Worm (Caenorhabditis elegans) whole organism, L1 larva: ENCODE data around the gene gegf-1.

Source experiments
- C34B4.2 ChIP-seq: sonication (generic microtip); optimal IDR thresholded peaks from 2 replicates; lab custom pipeline; 2017; ENCODE audit warnings: mild to moderate bottlenecking, missing genetic modification characterization, missing compliant biosample characterization
- ama-1 ChIP-seq: fragments of 150-350 bp; optimal IDR thresholded peaks from 2 replicates; lab custom pipeline; 2014
- fkh-10 ChIP-seq: sonication (generic microtip); optimal IDR thresholded peaks from 2 replicates; lab custom pipeline; 2017; ENCODE audit warnings: missing biosample characterization, missing genetic modification reagents, missing genetic modification characterization
- lin-13 ChIP-seq: fragments of 150-350 bp; optimal IDR thresholded peaks from 2 replicates; lab custom pipeline; 2014; ENCODE audit warnings: missing biosample characterization, missing genetic modification reagents, missing genetic modification characterization
- lin-15B ChIP-seq: fragments of 150-350 bp; sonication (generic microtip); optimal IDR thresholded peaks from 3 replicates; lab custom pipeline; 2014; ENCODE audit warnings: missing biosample characterization, missing genetic modification characterization
- lin-35 ChIP-seq, 2 experiments: fragments of 150-350 bp; optimal IDR thresholded peaks; 2 replicates each; lab custom pipeline; 2014; ENCODE audit warnings: missing biosample characterization in 2 of 2, missing genetic modification characterization in 2 of 2, missing genetic modification reagents in 2 of 2
- lir-3 ChIP-seq: sonication (generic microtip); optimal IDR thresholded peaks from 2 replicates; lab custom pipeline; 2016; ENCODE audit warnings: mild to moderate bottlenecking, missing genetic modification characterization, moderate library complexity, missing compliant biosample characterization; ENCODE audit not compliant: poor library complexity
- nhr-76 ChIP-seq: sonication (generic microtip); optimal IDR thresholded peaks from 2 replicates; lab custom pipeline; 2017; ENCODE audit warnings: missing biosample characterization, missing genetic modification characterization
- skn-1 ChIP-seq: fragments of 150-350 bp; optimal IDR thresholded peaks from 2 replicates; lab custom pipeline; 2014; ENCODE audit warnings: missing biosample characterization, missing genetic modification characterization
- sptf-1 ChIP-seq: fragments of 150-350 bp; optimal IDR thresholded peaks from 2 replicates; lab custom pipeline; 2014; ENCODE audit warnings: missing biosample characterization, missing genetic modification characterization

DNA sequence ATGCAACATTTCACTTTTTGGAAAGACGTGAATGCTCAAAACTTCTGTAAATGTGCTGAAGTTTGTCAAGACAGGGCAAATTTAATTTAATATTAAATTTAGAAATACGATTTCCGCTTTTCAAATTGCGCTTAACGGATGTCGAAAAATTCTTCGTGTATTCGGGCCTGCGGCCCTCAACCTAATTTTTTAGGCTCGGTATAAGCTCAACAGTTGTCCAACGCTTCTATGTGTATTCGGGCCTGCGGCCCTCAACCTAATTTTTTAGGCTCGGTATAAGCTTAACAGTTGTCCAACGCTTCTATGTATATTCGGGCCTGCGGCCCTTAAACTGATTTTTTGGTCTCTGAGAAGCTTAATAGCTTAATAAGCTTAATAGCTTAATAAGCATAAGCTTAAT is 38.9 kb downstream of the gegf-1 start:
- TF ChIP-seq skn-1 (tag; lab: Kevin White, UChicago) (no peak), lin-35 (GFP tag; optimal IDR thresholded peaks at IDR 0.05; lab: Kevin White, UChicago) (no peak), ama-1 (no peak), lir-3 (tag; lab: Kevin White, UChicago) (no peak), C34B4.2 (tag; lab: Kevin White, UChicago) (no peak), fkh-10 (no peak), lin-13 (GFP tag; lab: Kevin White, UChicago) (no peak), nhr-76 (tag; lab: Kevin White, UChicago) (no peak), sptf-1 (no peak), lin-15B (tag; lab: Kevin White, UChicago) (no peak)
